Worm (Caenorhabditis elegans): ENCODE results near the gene F47B8.5.

- TF ChIP-seq klf-2 (GFP tag; conservative IDR thresholded peaks at IDR 0.05) (0 out of 2 replicates have a peak, but pooled peaks have one; percentile 54), ztf-29 (GFP tag; IDR thresholded peaks at IDR 0.05) (no peak), med-1 (GFP tag; optimal IDR thresholded peaks at IDR 0.05; ENCODE audit: insufficient read depth) (no peak), flt-1 (GFP tag; IDR thresholded peaks at IDR 0.05) (peak; percentile 78)
Observed at ce11 chrV:14347234-14347826, 19.7 kb upstream of the F47B8.5 start, which contains the start of gene cept-2.
